Fruit fly (Drosophila melanogaster): Measurements from ENCODE around the gene beta4GalNAcTB.

beta4GalNAcTB gene

dm6 chr3R:29033909-29034629 is at the start of gene beta4GalNAcTB, which contains the start of gene Cpsf100:
beta4GalNAcTB (minus strand) TSS chr3R:29034008.
Cpsf100 (plus strand) TSS chr3R:29034573.
- TF ChIP-seq CG17801 (GFP tag; optimal IDR thresholded peaks at IDR 0.05; ENCODE audit: partially characterized antibody): peak; percentile 40

dm6 chr3R:29082511-29083296 is 48.9 kb upstream of the beta4GalNAcTB start:
- no peak for TF ChIP-seq CG17801 (GFP tag; optimal IDR thresholded peaks at IDR 0.05; ENCODE audit: partially characterized antibody)

dm6 chr3R:29082034-29082433 is 48.2 kb upstream of the beta4GalNAcTB start:
- TF ChIP-seq CG17801 (GFP tag; optimal IDR thresholded peaks at IDR 0.05; ENCODE audit: partially characterized antibody): no peak

- TF ChIP-seq CG17801 (GFP tag; optimal IDR thresholded peaks at IDR 0.05; ENCODE audit: partially characterized antibody): no peak
These were observed 43.8 kb upstream of the beta4GalNAcTB start for dm6 chr3R:29077572-29077971.

- TF ChIP-seq CG17801 (GFP tag; optimal IDR thresholded peaks at IDR 0.05; ENCODE audit: partially characterized antibody): peak; percentile 7
These were observed 42.8 kb upstream of the beta4GalNAcTB start for dm6 chr3R:29076609-29077008.

dm6 chr3R:29075631-29076398 is 42.0 kb upstream of the beta4GalNAcTB start:
- no peak for TF ChIP-seq CG17801 (GFP tag; optimal IDR thresholded peaks at IDR 0.05; ENCODE audit: partially characterized antibody)

dm6 chr3R:29074001-29074609 is 40.3 kb upstream of the beta4GalNAcTB start:
- TF ChIP-seq CG17801 (GFP tag; optimal IDR thresholded peaks at IDR 0.05; ENCODE audit: partially characterized antibody): peak; percentile 9

dm6 chr3R:29072834-29073233 is 39.0 kb upstream of the beta4GalNAcTB start:
- no peak for TF ChIP-seq CG17801 (GFP tag; optimal IDR thresholded peaks at IDR 0.05; ENCODE audit: partially characterized antibody)

- no peak for TF ChIP-seq CG17801 (GFP tag; optimal IDR thresholded peaks at IDR 0.05; ENCODE audit: partially characterized antibody)
These were observed 37.3 kb upstream of the beta4GalNAcTB start for dm6 chr3R:29071141-29071540.

- TF ChIP-seq CG17801 (GFP tag; optimal IDR thresholded peaks at IDR 0.05; ENCODE audit: partially characterized antibody): no peak
These were observed 35.6 kb upstream of the beta4GalNAcTB start for dm6 chr3R:29069208-29070072.

- no peak for TF ChIP-seq CG17801 (GFP tag; optimal IDR thresholded peaks at IDR 0.05; ENCODE audit: partially characterized antibody)
These were observed 34.8 kb upstream of the beta4GalNAcTB start for dm6 chr3R:29068430-29069207.

- TF ChIP-seq CG17801 (GFP tag; optimal IDR thresholded peaks at IDR 0.05; ENCODE audit: partially characterized antibody): no peak
These were observed 33.3 kb upstream of the beta4GalNAcTB start for dm6 chr3R:29067091-29067490.

dm6 chr3R:29066285-29066684 is 32.5 kb upstream of the beta4GalNAcTB start:
- no peak for TF ChIP-seq CG17801 (GFP tag; optimal IDR thresholded peaks at IDR 0.05; ENCODE audit: partially characterized antibody)
